Fruit fly (Drosophila melanogaster): Measurements from ENCODE around the gene Droj2.

Gene Droj2

dm6 chr3R:13364175-13365174, 17.4 kb upstream of the Droj2 start, which contains the start of gene Dic1 (continued):
- peak; percentile 89 for TF ChIP-seq CG2202 (tag; optimal IDR thresholded peaks at IDR 0.05)
- TF ChIP-seq pan (optimal IDR thresholded peaks at IDR 0.05): no peak
- TF ChIP-seq pan (GFP tag; optimal IDR thresholded peaks at IDR 0.05 in 1 of 2, IDR thresholded peaks at IDR 0.05 in 1 of 2): peak in 1 of 2 experiments; percentile 93
- peak; percentile 96 for TF ChIP-seq lmd (GFP tag; IDR thresholded peaks at IDR 0.05)
- TF ChIP-seq CG2129 (GFP tag; IDR thresholded peaks at IDR 0.05; ENCODE audit: partially characterized antibody): no peak
- peak; percentile 92 for TF ChIP-seq CG5180 (GFP tag; optimal IDR thresholded peaks at IDR 0.05)
- peak; percentile 90 for TF ChIP-seq CG15514 (GFP tag; optimal IDR thresholded peaks at IDR 0.05)
- TF ChIP-seq HHEX (GFP tag; optimal IDR thresholded peaks at IDR 0.05): peak; percentile 97
- TF ChIP-seq CG8924 (tag; optimal IDR thresholded peaks at IDR 0.05): peak; percentile 98
- peak; percentile 57 for TF ChIP-seq CG11696 (GFP tag; IDR thresholded peaks at IDR 0.05)
- TF ChIP-seq nmo (GFP tag; optimal IDR thresholded peaks at IDR 0.05): peak; percentile 99
- TF ChIP-seq pfk (GFP tag; optimal IDR thresholded peaks at IDR 0.05): peak; percentile 29
- TF ChIP-seq kah (GFP tag; optimal IDR thresholded peaks at IDR 0.05): peak; percentile 93
- TF ChIP-seq CG10462 (GFP tag; optimal IDR thresholded peaks at IDR 0.05): peak; percentile 94
- TF ChIP-seq fd3F (GFP tag; optimal IDR thresholded peaks at IDR 0.05): peak; percentile 94
- TF ChIP-seq CG18011 (GFP tag; optimal IDR thresholded peaks at IDR 0.05): peak; percentile 87
- peak; percentile 92 for TF ChIP-seq mam (GFP tag; optimal IDR thresholded peaks at IDR 0.05)
- peak; percentile 88 for TF ChIP-seq pnt (GFP tag; optimal IDR thresholded peaks at IDR 0.05)
- TF ChIP-seq CG2875 (GFP tag; optimal IDR thresholded peaks at IDR 0.05): peak; percentile 94
- TF ChIP-seq dysf (GFP tag; IDR thresholded peaks at IDR 0.05): peak; percentile 96
- peak; percentile 98 for TF ChIP-seq CG13296 (GFP tag; optimal IDR thresholded peaks at IDR 0.05)
- TF ChIP-seq Oaz (GFP tag; IDR thresholded peaks at IDR 0.05): peak; percentile 86
- peak; percentile 90 for TF ChIP-seq CG6654 (GFP tag; optimal IDR thresholded peaks at IDR 0.05)
- peak; percentile 94 for TF ChIP-seq CG3847 (GFP tag; IDR thresholded peaks at IDR 0.05)
- peak; percentile 95 for TF ChIP-seq Camta (GFP tag; optimal IDR thresholded peaks at IDR 0.05)
- TF ChIP-seq CG1602 (GFP tag; optimal IDR thresholded peaks at IDR 0.05): peak; percentile 96
- TF ChIP-seq Gsc (GFP tag; IDR thresholded peaks at IDR 0.05): peak; percentile 74; the same call in 1 of the 2 replicates
- TF ChIP-seq tap (tag; optimal IDR thresholded peaks at IDR 0.05): peak; percentile 91
- peak; percentile 17; the same call in 1 of the 2 replicates for TF ChIP-seq Scr (GFP tag; IDR thresholded peaks at IDR 0.05; ENCODE audit: partially characterized antibody)
- peak; percentile 75 for TF ChIP-seq CG7987 (GFP tag; optimal IDR thresholded peaks at IDR 0.05)
- no peak for TF ChIP-seq zen2 (GFP tag; IDR thresholded peaks at IDR 0.05; ENCODE audit: partially characterized antibody)
- TF ChIP-seq CG9437 (GFP tag; optimal IDR thresholded peaks at IDR 0.05): peak; percentile 95
- TF ChIP-seq YL-1 (GFP tag; optimal IDR thresholded peaks at IDR 0.05): peak; percentile 93
- TF ChIP-seq CG13287 (GFP tag; IDR thresholded peaks at IDR 0.05; ENCODE audit: partially characterized antibody): peak; percentile 52; the same call in 1 of the 2 replicates
- TF ChIP-seq CG1792 (GFP tag; optimal IDR thresholded peaks at IDR 0.05): peak; percentile 84
- no peak for TF ChIP-seq pita (GFP tag; optimal IDR thresholded peaks at IDR 0.05)
- peak; percentile 88 for TF ChIP-seq Hmx (GFP tag; optimal IDR thresholded peaks at IDR 0.05)
- TF ChIP-seq prd (optimal IDR thresholded peaks at IDR 0.05): no peak
- TF ChIP-seq prd (GFP tag; IDR thresholded peaks at IDR 0.05): peak; percentile 92
- TF ChIP-seq CG18262 (tag; optimal IDR thresholded peaks at IDR 0.05): peak; percentile 98
- TF ChIP-seq tin (GFP tag; optimal IDR thresholded peaks at IDR 0.05): peak; percentile 97
- no peak for TF ChIP-seq br (optimal IDR thresholded peaks at IDR 0.05)
- peak; percentile 93 for TF ChIP-seq CG30431 (GFP tag; optimal IDR thresholded peaks at IDR 0.05)
- no peak for TF ChIP-seq D (optimal IDR thresholded peaks at IDR 0.05)
- peak; percentile 98 for TF ChIP-seq D (GFP tag; optimal IDR thresholded peaks at IDR 0.05)
- peak; percentile 86 for TF ChIP-seq Nf-YB (GFP tag; optimal IDR thresholded peaks at IDR 0.05)
- peak; percentile 79 for TF ChIP-seq tx (GFP tag; optimal IDR thresholded peaks at IDR 0.05)
- TF ChIP-seq dpn (GFP tag; optimal IDR thresholded peaks at IDR 0.05): peak; percentile 93 to 95
